Fruit fly (Drosophila melanogaster) whole organism, embryonic: ENCODE measurements around the gene CG15772.
A peak's percentile ranks its signal among the peaks of the same experiment; 100 is the strongest.

Experiments used
- Asciz ChIP-seq: fragments of 200-800 bp; sonication (Bioruptor generic); optimal IDR thresholded peaks from 2 replicates; lab custom pipeline; 2017; ENCODE audit warnings: missing biosample characterization, mild to moderate bottlenecking, missing genetic modification characterization, missing genetic modification reagents
- B-H1 ChIP-seq: fragments of 200-800 bp; sonication (Bioruptor generic); IDR thresholded peaks from 3 replicates; pipeline ENCODE4 v1.3.6; 2022; ENCODE audit warnings: missing biosample characterization, missing genetic modification characterization
- CG10565 ChIP-seq: fragments of 200-800 bp; sonication (Bioruptor generic); optimal IDR thresholded peaks from 3 replicates; lab custom pipeline; 2016; ENCODE audit warnings: missing biosample characterization, mild to moderate bottlenecking, missing genetic modification characterization
- CG11695 ChIP-seq: fragments of 200-800 bp; sonication (Bioruptor generic); IDR thresholded peaks from 3 replicates; pipeline ENCODE4 v1.3.6; 2022; ENCODE audit warnings: missing biosample characterization, missing genetic modification characterization
- CG12104 ChIP-seq: fragments of 200-800 bp; sonication (Bioruptor generic); optimal IDR thresholded peaks from 3 replicates; lab custom pipeline; 2016; ENCODE audit warnings: missing biosample characterization, missing genetic modification characterization
- CG14441 ChIP-seq: fragments of 200-800 bp; sonication (Bioruptor generic); IDR thresholded peaks from 2 replicates; pipeline ENCODE4 v1.3.6; 2022; ENCODE audit warnings: missing biosample characterization, missing genetic modification characterization
- CG15073 ChIP-seq: fragments of 200-800 bp; sonication (Bioruptor generic); optimal IDR thresholded peaks from 2 replicates; lab custom pipeline; 2016; ENCODE audit warnings: missing biosample characterization, missing genetic modification characterization
- CG15514 ChIP-seq: fragments of 200-800 bp; sonication (Bioruptor generic); optimal IDR thresholded peaks from 3 replicates; lab custom pipeline; 2017; ENCODE audit warnings: missing biosample characterization, missing genetic modification characterization, mild to moderate bottlenecking, moderate library complexity, missing genetic modification reagents
- CG17385 ChIP-seq: fragments of 200-800 bp; sonication (Bioruptor generic); optimal IDR thresholded peaks from 3 replicates; lab custom pipeline; 2018; ENCODE audit warnings: missing biosample characterization, mild to moderate bottlenecking, missing genetic modification characterization
- CG2129 ChIP-seq: fragments of 200-800 bp; sonication (Bioruptor generic); IDR thresholded peaks from 2 replicates; pipeline ENCODE4 v1.3.6; 2022; ENCODE audit warnings: missing biosample characterization, missing genetic modification characterization; ENCODE audit not compliant: partially characterized antibody
- CG31224 ChIP-seq: fragments of 200-800 bp; sonication (Bioruptor generic); IDR thresholded peaks from 2 replicates; pipeline ENCODE4 v1.3.6; 2022; ENCODE audit warnings: missing biosample characterization, missing genetic modification characterization
- CG4730 ChIP-seq: fragments of 200-800 bp; sonication (Bioruptor generic); IDR thresholded peaks from 2 replicates; pipeline ENCODE4 v1.3.6; 2022; ENCODE audit warnings: missing biosample characterization, missing genetic modification characterization
- CG4820 ChIP-seq: fragments of 200-800 bp; sonication (Bioruptor generic); optimal IDR thresholded peaks from 3 replicates; lab custom pipeline; 2016; ENCODE audit warnings: missing biosample characterization, missing genetic modification characterization
- CG6854 ChIP-seq: fragments of 200-800 bp; sonication (Bioruptor generic); optimal IDR thresholded peaks from 3 replicates; lab custom pipeline; 2017; ENCODE audit warnings: missing biosample characterization, mild to moderate bottlenecking, missing genetic modification characterization
- CG7357 ChIP-seq: fragments of 200-800 bp; sonication (Bioruptor generic); IDR thresholded peaks from 3 replicates; pipeline ENCODE4 v1.3.6; 2022; ENCODE audit warnings: missing biosample characterization, missing genetic modification characterization
- CG7987 ChIP-seq: fragments of 200-800 bp; sonication (Bioruptor generic); optimal IDR thresholded peaks from 2 replicates; lab custom pipeline; 2018; ENCODE audit warnings: missing biosample characterization, mild to moderate bottlenecking, missing genetic modification characterization, moderate library complexity
- D ChIP-seq, 2 experiments: fragments of 200-800 bp in 1 of 2; fragments of >200 bp in 1 of 2; sonication (Bioruptor generic) in 1 of 2; optimal IDR thresholded peaks; 2 replicates in 1 of 2; 3 replicates in 1 of 2; lab custom pipeline; 2017; ENCODE audit warnings: mild to moderate bottlenecking in 1 of 2, missing biosample characterization in 1 of 2, missing genetic modification characterization in 1 of 2, missing genetic modification reagents in 1 of 2
- Dp ChIP-seq: fragments of 200-800 bp; sonication (Bioruptor generic); optimal IDR thresholded peaks from 2 replicates; lab custom pipeline; 2018; ENCODE audit warnings: missing biosample characterization, mild to moderate bottlenecking, missing genetic modification characterization, moderate library complexity
- Ets65A ChIP-seq: fragments of 200-800 bp; sonication (Bioruptor generic); peaks from one replicate; lab custom pipeline; 2016; ENCODE audit warnings: missing biosample characterization, missing genetic modification characterization
- H15 ChIP-seq: fragments of 200-800 bp; sonication (Bioruptor generic); IDR thresholded peaks from 3 replicates; pipeline ENCODE4 v1.3.6; 2022; ENCODE audit warnings: missing biosample characterization, missing genetic modification characterization
- H2.0 ChIP-seq: fragments of 200-800 bp; sonication (Bioruptor generic); IDR thresholded peaks from 2 replicates; pipeline ENCODE4 v1.3.6; 2022; ENCODE audit warnings: missing biosample characterization, missing genetic modification characterization
- HmgD ChIP-seq: fragments of 200-800 bp; sonication (Bioruptor generic); optimal IDR thresholded peaks from 3 replicates; lab custom pipeline; 2016; ENCODE audit warnings: missing biosample characterization, missing genetic modification characterization
- Mes4 ChIP-seq: fragments of 200-800 bp; sonication (Bioruptor generic); optimal IDR thresholded peaks from 2 replicates; lab custom pipeline; 2016; ENCODE audit warnings: missing biosample characterization, missing genetic modification characterization
- NC2β ChIP-seq: fragments of 200-800 bp; sonication (Bioruptor generic); optimal IDR thresholded peaks from 2 replicates; lab custom pipeline; 2016; ENCODE audit warnings: missing biosample characterization, missing genetic modification characterization
- NFAT ChIP-seq: fragments of 200-800 bp; sonication (Bioruptor generic); IDR thresholded peaks from 2 replicates; pipeline ENCODE4 v1.3.6; 2022; ENCODE audit warnings: missing biosample characterization, missing genetic modification characterization
- Side ChIP-seq: fragments of 200-800 bp; sonication (Bioruptor generic); optimal IDR thresholded peaks from 2 replicates; lab custom pipeline; 2016; ENCODE audit warnings: missing biosample characterization, missing genetic modification characterization
- Sox102F ChIP-seq: fragments of 200-800 bp; sonication (Bioruptor generic); optimal IDR thresholded peaks from 2 replicates; lab custom pipeline; 2018; ENCODE audit warnings: missing biosample characterization, mild to moderate bottlenecking, missing genetic modification characterization, moderate library complexity
- Ssrp ChIP-seq: fragments of 200-800 bp; sonication (Bioruptor generic); optimal IDR thresholded peaks from 2 replicates; lab custom pipeline; 2018; ENCODE audit warnings: missing biosample characterization, mild to moderate bottlenecking, missing genetic modification characterization, moderate library complexity
- Usf ChIP-seq: fragments of 200-800 bp; sonication (Bioruptor generic); optimal IDR thresholded peaks from 2 replicates; lab custom pipeline; 2017; ENCODE audit warnings: missing genotype, missing biosample characterization, missing genetic modification characterization
- bsh ChIP-seq, 2 experiments: fragments of 200-800 bp; sonication (Bioruptor generic); optimal IDR thresholded peaks; 2 replicates each; lab custom pipeline; 2017 to 2018; ENCODE audit warnings: mild to moderate bottlenecking in 2 of 2, missing biosample characterization in 2 of 2, missing genetic modification characterization in 2 of 2, moderate library complexity in 1 of 2
- crp ChIP-seq, 2 experiments: fragments of 200-800 bp; sonication (Bioruptor generic); optimal IDR thresholded peaks; 2 replicates in 1 of 2; 3 replicates in 1 of 2; lab custom pipeline; 2017; ENCODE audit warnings: missing biosample characterization in 2 of 2, missing genetic modification characterization in 2 of 2, mild to moderate bottlenecking in 1 of 2, moderate library complexity in 1 of 2
- disco-r ChIP-seq: fragments of 200-800 bp; sonication (Bioruptor generic); optimal IDR thresholded peaks from 2 replicates; lab custom pipeline; 2016; ENCODE audit warnings: missing biosample characterization, missing genetic modification characterization
- dmrt11E ChIP-seq: fragments of 200-800 bp; sonication (Bioruptor generic); optimal IDR thresholded peaks from 3 replicates; lab custom pipeline; 2018; ENCODE audit warnings: missing biosample characterization, mild to moderate bottlenecking, missing genetic modification characterization, moderate library complexity
- esg ChIP-seq: fragments of 200-800 bp; sonication (Bioruptor generic); conservative IDR thresholded peaks from 2 replicates; pipeline ENCODE4 v1.3.6; 2022; ENCODE audit warnings: missing biosample characterization, missing genetic modification characterization
- grau ChIP-seq: fragments of 200-800 bp; optimal IDR thresholded peaks from 3 replicates; lab custom pipeline; 2019; ENCODE audit warnings: missing biosample characterization, mild to moderate bottlenecking, missing genetic modification characterization, moderate library complexity
- grn ChIP-seq: fragments of 200-800 bp; sonication (Bioruptor generic); optimal IDR thresholded peaks from 3 replicates; lab custom pipeline; 2017; ENCODE audit warnings: missing biosample characterization, missing genetic modification characterization
- kay ChIP-seq: fragments of 200-800 bp; sonication (Bioruptor generic); optimal IDR thresholded peaks from 2 replicates; lab custom pipeline; 2016; ENCODE audit warnings: missing biosample characterization, missing genetic modification characterization
- ken ChIP-seq: fragments of 200-800 bp; sonication (Bioruptor generic); IDR thresholded peaks from 3 replicates; pipeline ENCODE4 v1.3.6; 2022; ENCODE audit warnings: missing biosample characterization, missing genetic modification characterization
- lab ChIP-seq: fragments of 200-800 bp; sonication (Bioruptor generic); optimal IDR thresholded peaks from 3 replicates; lab custom pipeline; 2017; ENCODE audit warnings: missing biosample characterization, missing genetic modification characterization, mild to moderate bottlenecking, moderate library complexity, missing genetic modification reagents
- nmo ChIP-seq: fragments of 200-800 bp; sonication (Bioruptor generic); optimal IDR thresholded peaks from 2 replicates; lab custom pipeline; 2018; ENCODE audit warnings: missing biosample characterization, mild to moderate bottlenecking, missing genetic modification characterization, moderate library complexity
- pho ChIP-seq: fragments of 200-800 bp; sonication (Bioruptor generic); optimal IDR thresholded peaks from 2 replicates; lab custom pipeline; 2016; ENCODE audit warnings: missing biosample characterization, missing genetic modification characterization
- pnt ChIP-seq: fragments of 200-800 bp; sonication (Bioruptor generic); optimal IDR thresholded peaks from 3 replicates; lab custom pipeline; 2016; ENCODE audit warnings: missing biosample characterization, missing genetic modification characterization
- schlank ChIP-seq: fragments of 200-800 bp; sonication (Bioruptor generic); optimal IDR thresholded peaks from 2 replicates; lab custom pipeline; 2018; ENCODE audit warnings: missing biosample characterization, mild to moderate bottlenecking, missing genetic modification characterization
- sd ChIP-seq: fragments of 200-800 bp; sonication (Bioruptor generic); optimal IDR thresholded peaks from 3 replicates; lab custom pipeline; 2018; ENCODE audit warnings: missing biosample characterization, mild to moderate bottlenecking, missing genetic modification characterization, moderate library complexity
- shn ChIP-seq: fragments of 200-800 bp; sonication (Bioruptor generic); optimal IDR thresholded peaks from 3 replicates; lab custom pipeline; 2016; ENCODE audit warnings: missing biosample characterization, missing genetic modification characterization
- sug ChIP-seq: fragments of 200-800 bp; optimal IDR thresholded peaks from 2 replicates; lab custom pipeline; 2019; ENCODE audit warnings: missing biosample characterization, mild to moderate bottlenecking, missing genetic modification characterization, moderate library complexity
- tna ChIP-seq: fragments of 200-800 bp; sonication (Bioruptor generic); IDR thresholded peaks from 2 replicates; pipeline ENCODE4 v1.3.6; 2022; ENCODE audit warnings: missing biosample characterization, missing genetic modification characterization; ENCODE audit not compliant: partially characterized antibody
- trem ChIP-seq: fragments of 200-800 bp; optimal IDR thresholded peaks from 3 replicates; lab custom pipeline; 2019; ENCODE audit warnings: missing biosample characterization, mild to moderate bottlenecking, missing genetic modification characterization, moderate library complexity
- vvl ChIP-seq: fragments of 200-800 bp; sonication (Bioruptor generic); IDR thresholded peaks from 2 replicates; pipeline ENCODE4 v1.3.6; 2022; ENCODE audit warnings: missing biosample characterization, missing genetic modification characterization

Gene CG15772

dm6 chrX:5735268-5735941 lies 16.6 kb upstream of the CG15772 start (continued):
- TF ChIP-seq CG7357 (peak; percentile 61; the same call in 1 of the 3 replicates), grn (no peak), nmo (GFP tag; lab: Kevin White, UChicago) (peak; percentile 80), sd (tag; lab: Kevin White, UChicago) (peak; percentile 41), lab (GFP tag; lab: Kevin White, UChicago) (peak; percentile 87), Ets65A (GFP tag; lab: Kevin White, UChicago) (no peak), crp (GFP tag; optimal IDR thresholded peaks at IDR 0.05; lab: Kevin White, UChicago) (no peak), CG11695 (GFP tag; lab: Robert Waterston, UW) (peak; percentile 74), bsh (GFP tag; optimal IDR thresholded peaks at IDR 0.05; lab: Kevin White, UChicago) (peak; percentile 64 to 85), CG2129 (GFP tag; lab: Robert Waterston, UW) (no peak), CG4820 (GFP tag; lab: Kevin White, UChicago) (peak; percentile 46), NFAT (GFP tag; lab: Robert Waterston, UW) (peak; percentile 43), CG4730 (GFP tag; lab: Robert Waterston, UW) (peak; percentile 66), Asciz (GFP tag; lab: Kevin White, UChicago) (peak; percentile 49), shn (GFP tag; lab: Kevin White, UChicago) (no peak), CG31224 (GFP tag; lab: Robert Waterston, UW) (no peak), kay (GFP tag; lab: Kevin White, UChicago) (peak; percentile 33), disco-r (GFP tag; lab: Kevin White, UChicago) (no peak), Mes4 (GFP tag; lab: Kevin White, UChicago) (peak; percentile 8), ken (GFP tag; lab: Robert Waterston, UW) (peak; percentile 76; the same call in 2 of the 3 replicates), NC2β (GFP tag; lab: Kevin White, UChicago) (peak; percentile 62), CG15073 (GFP tag; lab: Kevin White, UChicago) (no peak), CG7987 (no peak), tna (no peak), Sox102F (GFP tag; lab: Kevin White, UChicago) (peak; percentile 88), vvl (GFP tag; lab: Robert Waterston, UW) (peak; percentile 84), CG14441 (GFP tag; lab: Robert Waterston, UW) (peak; percentile 83), Usf (peak; percentile 63), CG6854 (GFP tag; lab: Kevin White, UChicago) (peak; percentile 2), pnt (GFP tag; lab: Kevin White, UChicago) (peak; percentile 38), CG12104 (GFP tag; lab: Kevin White, UChicago) (peak; percentile 22), sug (peak; percentile 26), trem (tag; lab: Kevin White, UChicago) (peak; percentile 2), schlank (tag; lab: Kevin White, UChicago) (peak; percentile 61), B-H1 (GFP tag; lab: Robert Waterston, UW) (peak; percentile 70), esg (peak; percentile 76), H2.0 (peak; percentile 78), CG10565 (GFP tag; lab: Kevin White, UChicago) (no peak), CG17385 (GFP tag; lab: Kevin White, UChicago) (peak; percentile 60), H15 (peak; percentile 61; the same call in 2 of the 3 replicates), dmrt11E (tag; lab: Kevin White, UChicago) (peak; percentile 73), Side (GFP tag; lab: Kevin White, UChicago) (peak; percentile 31), HmgD (no peak), pho (GFP tag; lab: Kevin White, UChicago) (peak; percentile 50), CG15514 (GFP tag; lab: Kevin White, UChicago) (peak; percentile 58), grau (peak; percentile 95), Ssrp (tag; lab: Kevin White, UChicago) (peak; percentile 75), D (optimal IDR thresholded peaks at IDR 0.05; lab: Kevin White, UChicago) (no peak), D (GFP tag; optimal IDR thresholded peaks at IDR 0.05; lab: Kevin White, UChicago) (peak; percentile 47), Dp (no peak)
